Fruit fly (Drosophila melanogaster): Measurements from ENCODE around the gene CG13970.

DNA sequence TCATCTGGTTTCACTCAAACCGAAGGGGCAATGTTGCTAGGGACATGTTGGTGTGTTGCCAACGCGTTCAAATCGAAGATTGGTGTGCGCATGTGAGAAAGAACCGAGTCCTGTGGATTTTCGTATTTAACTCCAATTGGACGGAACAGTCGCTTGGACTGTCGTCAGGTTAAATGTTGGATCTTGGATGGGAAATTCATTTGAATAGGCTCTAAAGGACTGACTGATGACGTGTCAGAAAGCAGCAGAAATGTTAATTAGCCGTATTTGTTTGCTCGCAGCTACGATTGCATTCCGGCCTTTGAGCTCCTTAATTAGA lies 17.2 kb upstream of the CG13970 start:
- TF ChIP-seq CG30020 (tag; optimal IDR thresholded peaks at IDR 0.05) (no peak), CG34376 (GFP tag; optimal IDR thresholded peaks at IDR 0.05) (no peak), Ets65A (GFP tag) (no peak), HmgZ (tag; optimal IDR thresholded peaks at IDR 0.05) (no peak), eyg (GFP tag; optimal IDR thresholded peaks at IDR 0.05) (no peak), bcd (GFP tag; optimal IDR thresholded peaks at IDR 0.05) (no peak), lola (GFP tag; optimal IDR thresholded peaks at IDR 0.05) (no peak), CG15514 (GFP tag; optimal IDR thresholded peaks at IDR 0.05) (no peak), gce (GFP tag; IDR thresholded peaks at IDR 0.05) (no peak), Rfx (GFP tag; IDR thresholded peaks at IDR 0.05) (no peak)

Measured in whole organism, embryonic.